Fruit fly (Drosophila melanogaster) whole organism, embryonic: Measurements from ENCODE around the gene Ptx1.

ENCODE experiments used
- Atf6 ChIP-seq: fragments of 200-800 bp; sonication (Bioruptor generic); IDR thresholded peaks from 2 replicates; pipeline ENCODE4 v1.3.6; 2022; ENCODE audit warnings: missing biosample characterization, missing genetic modification characterization
- B-H1 ChIP-seq: fragments of 200-800 bp; sonication (Bioruptor generic); IDR thresholded peaks from 3 replicates; pipeline ENCODE4 v1.3.6; 2022; ENCODE audit warnings: missing biosample characterization, missing genetic modification characterization
- Blimp-1 ChIP-seq: fragments of 200-800 bp; sonication (Bioruptor generic); optimal IDR thresholded peaks from 3 replicates; lab custom pipeline; 2018; ENCODE audit warnings: missing biosample characterization, missing genetic modification characterization, mild to moderate bottlenecking, moderate library complexity, missing genetic modification reagents
- CG10979 ChIP-seq: fragments of 200-800 bp; sonication (Bioruptor generic); optimal IDR thresholded peaks from 2 replicates; lab custom pipeline; 2018; ENCODE audit warnings: missing biosample characterization, mild to moderate bottlenecking, missing genetic modification characterization, moderate library complexity
- CG11695 ChIP-seq: fragments of 200-800 bp; sonication (Bioruptor generic); IDR thresholded peaks from 3 replicates; pipeline ENCODE4 v1.3.6; 2022; ENCODE audit warnings: missing biosample characterization, missing genetic modification characterization
- CG11723 ChIP-seq: fragments of 200-800 bp; sonication (Bioruptor generic); optimal IDR thresholded peaks from 2 replicates; lab custom pipeline; 2017; ENCODE audit warnings: missing biosample characterization, mild to moderate bottlenecking, missing genetic modification characterization
- CG12236 ChIP-seq: fragments of 200-800 bp; sonication (Bioruptor generic); optimal IDR thresholded peaks from 2 replicates; lab custom pipeline; 2016; ENCODE audit warnings: missing biosample characterization, missing genetic modification characterization
- CG12659 ChIP-seq: fragments of 200-800 bp; sonication (Bioruptor generic); optimal IDR thresholded peaks from 3 replicates; lab custom pipeline; 2017; ENCODE audit warnings: mild to moderate bottlenecking, missing biosample characterization, missing genetic modification reagents, missing genetic modification characterization
- CG13624 ChIP-seq: fragments of 200-800 bp; sonication (Bioruptor generic); optimal IDR thresholded peaks from 2 replicates; lab custom pipeline; 2016; ENCODE audit warnings: missing biosample characterization, missing genetic modification characterization
- CG14860 ChIP-seq: fragments of 200-800 bp; sonication (Bioruptor generic); IDR thresholded peaks from 3 replicates; pipeline ENCODE4 v1.3.6; 2022; ENCODE audit warnings: missing biosample characterization, missing genetic modification characterization; ENCODE audit not compliant: partially characterized antibody
- CG17829 ChIP-seq: fragments of 200-800 bp; optimal IDR thresholded peaks from 2 replicates; lab custom pipeline; 2019; ENCODE audit warnings: missing biosample characterization, mild to moderate bottlenecking, missing genetic modification characterization, moderate library complexity
- CG18262 ChIP-seq: fragments of 200-800 bp; optimal IDR thresholded peaks from 3 replicates; lab custom pipeline; 2019; ENCODE audit warnings: missing biosample characterization, mild to moderate bottlenecking, missing genetic modification characterization, moderate library complexity
- CG2129 ChIP-seq: fragments of 200-800 bp; sonication (Bioruptor generic); IDR thresholded peaks from 2 replicates; pipeline ENCODE4 v1.3.6; 2022; ENCODE audit warnings: missing biosample characterization, missing genetic modification characterization; ENCODE audit not compliant: partially characterized antibody
- CG2199 ChIP-seq: fragments of 200-800 bp; sonication (Bioruptor generic); IDR thresholded peaks from 3 replicates; pipeline ENCODE4 v1.3.6; 2022; ENCODE audit warnings: missing biosample characterization, missing genetic modification characterization
- CG4282 ChIP-seq: fragments of 200-800 bp; sonication (Bioruptor generic); optimal IDR thresholded peaks from 2 replicates; lab custom pipeline; 2016; ENCODE audit warnings: missing biosample characterization, missing genetic modification characterization
- CG4404 ChIP-seq: fragments of 200-800 bp; sonication (Bioruptor generic); IDR thresholded peaks from 2 replicates; pipeline ENCODE4 v1.3.6; 2022; ENCODE audit warnings: missing biosample characterization, missing genetic modification characterization
- CG4707 ChIP-seq: fragments of 200-800 bp; sonication (Bioruptor generic); optimal IDR thresholded peaks from 2 replicates; lab custom pipeline; 2018; ENCODE audit warnings: missing biosample characterization, mild to moderate bottlenecking, missing genetic modification characterization, moderate library complexity
- CG6791 ChIP-seq: fragments of 200-800 bp; sonication (Bioruptor generic); IDR thresholded peaks from 3 replicates; pipeline ENCODE4 v1.3.6; 2022; ENCODE audit warnings: missing biosample characterization, missing genetic modification characterization; ENCODE audit not compliant: partially characterized antibody
- CG6813 ChIP-seq: fragments of 200-800 bp; sonication (Bioruptor generic); optimal IDR thresholded peaks from 2 replicates; lab custom pipeline; 2017; ENCODE audit warnings: missing biosample characterization, missing genetic modification characterization, mild to moderate bottlenecking, moderate library complexity, missing genetic modification reagents
- CG7372 ChIP-seq: fragments of 200-800 bp; sonication (Bioruptor generic); IDR thresholded peaks from 2 replicates; pipeline ENCODE4 v1.3.6; 2022; ENCODE audit warnings: missing biosample characterization, missing genetic modification characterization
- CG7745 ChIP-seq: fragments of 200-800 bp; sonication (Bioruptor generic); optimal IDR thresholded peaks from 2 replicates; lab custom pipeline; 2018; ENCODE audit warnings: missing biosample characterization, mild to moderate bottlenecking, missing genetic modification characterization, moderate library complexity
- CG8281 ChIP-seq: fragments of 200-800 bp; sonication (Bioruptor generic); optimal IDR thresholded peaks from 2 replicates; lab custom pipeline; 2018; ENCODE audit warnings: missing biosample characterization, mild to moderate bottlenecking, missing genetic modification characterization, moderate library complexity
- CG8290 ChIP-seq, 3 experiments: fragments of 200-800 bp; sonication (Bioruptor generic); optimal IDR thresholded peaks; 2 replicates each; lab custom pipeline; 2016 to 2019; ENCODE audit warnings: missing biosample characterization in 3 of 3, missing genetic modification characterization in 3 of 3, mild to moderate bottlenecking in 2 of 3, moderate library complexity in 1 of 3
- CG9817 ChIP-seq: fragments of 200-800 bp; sonication (Bioruptor generic); optimal IDR thresholded peaks from 2 replicates; lab custom pipeline; 2018; ENCODE audit warnings: missing biosample characterization, mild to moderate bottlenecking, missing genetic modification characterization, moderate library complexity
- CrebB ChIP-seq: fragments of 200-800 bp; sonication (Bioruptor generic); optimal IDR thresholded peaks from 3 replicates; lab custom pipeline; 2018; ENCODE audit warnings: missing biosample characterization, mild to moderate bottlenecking, missing genetic modification characterization
- Dad ChIP-seq: fragments of 200-800 bp; sonication (Bioruptor generic); optimal IDR thresholded peaks from 3 replicates; lab custom pipeline; 2016; ENCODE audit warnings: missing biosample characterization, missing genetic modification characterization
- H15 ChIP-seq: fragments of 200-800 bp; sonication (Bioruptor generic); IDR thresholded peaks from 3 replicates; pipeline ENCODE4 v1.3.6; 2022; ENCODE audit warnings: missing biosample characterization, missing genetic modification characterization
- HHEX ChIP-seq: fragments of 200-800 bp; sonication (Bioruptor generic); optimal IDR thresholded peaks from 3 replicates; lab custom pipeline; 2017; ENCODE audit warnings: missing biosample characterization, mild to moderate bottlenecking, missing genetic modification characterization, missing genetic modification reagents
- HLHmδ ChIP-seq: fragments of 200-800 bp; sonication (Bioruptor generic); optimal IDR thresholded peaks from 2 replicates; lab custom pipeline; 2018; ENCODE audit warnings: missing biosample characterization, mild to moderate bottlenecking, missing genetic modification characterization, moderate library complexity
- HmgD ChIP-seq: fragments of 200-800 bp; sonication (Bioruptor generic); optimal IDR thresholded peaks from 3 replicates; lab custom pipeline; 2016; ENCODE audit warnings: missing biosample characterization, missing genetic modification characterization
- Meics ChIP-seq: fragments of 200-800 bp; sonication (Bioruptor generic); optimal IDR thresholded peaks from 2 replicates; lab custom pipeline; 2017; ENCODE audit warnings: missing biosample characterization, mild to moderate bottlenecking, missing genetic modification characterization
- Mes4 ChIP-seq: fragments of 200-800 bp; sonication (Bioruptor generic); optimal IDR thresholded peaks from 2 replicates; lab custom pipeline; 2016; ENCODE audit warnings: missing biosample characterization, missing genetic modification characterization
- NK7.1 ChIP-seq: fragments of 200-800 bp; sonication (Bioruptor generic); optimal IDR thresholded peaks from 3 replicates; lab custom pipeline; 2016; ENCODE audit warnings: missing biosample characterization, missing genetic modification characterization
- Ravus ChIP-seq: fragments of 200-800 bp; sonication (Bioruptor generic); IDR thresholded peaks from 2 replicates; pipeline ENCODE4 v1.3.6; 2022; ENCODE audit warnings: missing biosample characterization, missing genetic modification characterization
- Ssrp ChIP-seq: fragments of 200-800 bp; sonication (Bioruptor generic); optimal IDR thresholded peaks from 2 replicates; lab custom pipeline; 2018; ENCODE audit warnings: missing biosample characterization, mild to moderate bottlenecking, missing genetic modification characterization, moderate library complexity
- YL-1 ChIP-seq: fragments of 200-800 bp; sonication (Bioruptor generic); optimal IDR thresholded peaks from 3 replicates; lab custom pipeline; 2017; ENCODE audit warnings: missing biosample characterization, mild to moderate bottlenecking, missing genetic modification characterization
- amos ChIP-seq: fragments of 200-800 bp; sonication (Bioruptor generic); IDR thresholded peaks from 2 replicates; pipeline ENCODE4 v1.3.6; 2022; ENCODE audit warnings: missing biosample characterization, missing genetic modification characterization; ENCODE audit not compliant: partially characterized antibody
- ato ChIP-seq: fragments of 200-800 bp; sonication (Bioruptor generic); IDR thresholded peaks from 2 replicates; pipeline ENCODE4 v1.3.6; 2022; ENCODE audit warnings: missing biosample characterization, missing genetic modification characterization; ENCODE audit not compliant: partially characterized antibody
- cas ChIP-seq: fragments of 200-800 bp; sonication (Bioruptor generic); IDR thresholded peaks from 2 replicates; pipeline ENCODE4 v1.3.6; 2022; ENCODE audit warnings: missing biosample characterization, missing genetic modification characterization
- ci ChIP-seq: fragments of 200-800 bp; sonication (Bioruptor generic); IDR thresholded peaks from 3 replicates; pipeline ENCODE4 v1.3.6; 2022; ENCODE audit warnings: missing biosample characterization, missing genetic modification characterization
- ind ChIP-seq: fragments of 200-800 bp; sonication (Bioruptor generic); optimal IDR thresholded peaks from 3 replicates; lab custom pipeline; 2016; ENCODE audit warnings: missing biosample characterization, missing genetic modification characterization
- lab ChIP-seq: fragments of 200-800 bp; sonication (Bioruptor generic); optimal IDR thresholded peaks from 3 replicates; lab custom pipeline; 2017; ENCODE audit warnings: missing biosample characterization, missing genetic modification characterization, mild to moderate bottlenecking, moderate library complexity, missing genetic modification reagents
- nerfin-1 ChIP-seq: fragments of 200-800 bp; sonication (Bioruptor generic); optimal IDR thresholded peaks from 3 replicates; lab custom pipeline; 2019; ENCODE audit warnings: missing biosample characterization, mild to moderate bottlenecking, missing genetic modification characterization, moderate library complexity
- pzg ChIP-seq: fragments of 200-800 bp; sonication (Bioruptor generic); optimal IDR thresholded peaks from 3 replicates; lab custom pipeline; 2018; ENCODE audit warnings: missing biosample characterization, mild to moderate bottlenecking, missing genetic modification characterization, moderate library complexity
- sqz ChIP-seq: fragments of 200-800 bp; sonication (Bioruptor generic); optimal IDR thresholded peaks from 3 replicates; lab custom pipeline; 2018; ENCODE audit warnings: missing biosample characterization, mild to moderate bottlenecking, missing genetic modification characterization
- stc ChIP-seq: fragments of 200-800 bp; sonication (Bioruptor generic); IDR thresholded peaks from 2 replicates; pipeline ENCODE4 v1.3.6; 2022; ENCODE audit warnings: missing biosample characterization, missing genetic modification characterization
- unc-4 ChIP-seq: fragments of 200-800 bp; sonication (Bioruptor generic); IDR thresholded peaks from 2 replicates; pipeline ENCODE4 v1.3.6; 2022; ENCODE audit warnings: missing biosample characterization, missing genetic modification characterization; ENCODE audit not compliant: partially characterized antibody
- zf30C ChIP-seq: fragments of 200-800 bp; sonication (Bioruptor generic); optimal IDR thresholded peaks from 3 replicates; lab custom pipeline; 2018; ENCODE audit warnings: missing biosample characterization, mild to moderate bottlenecking, missing genetic modification characterization

Gene Ptx1

dm6 chr3R:30888550-30889259 is 23.8 kb upstream of the Ptx1 start, which contains the start of gene Sap-r (continued):
- TF ChIP-seq unc-4 (peak; percentile 82), B-H1 (GFP tag; lab: Robert Waterston, UW) (no peak; the same call in 2 of the 3 replicates), ind (no peak), HmgD (GFP tag; lab: Kevin White, UChicago) (peak; percentile 48), YL-1 (GFP tag; lab: Kevin White, UChicago) (peak; percentile 80), lab (GFP tag; lab: Kevin White, UChicago) (peak; percentile 35), CG18262 (tag; lab: Kevin White, UChicago) (no peak), CG8281 (tag; lab: Kevin White, UChicago) (no peak), NK7.1 (GFP tag; lab: Kevin White, UChicago) (no peak), Ravus (no peak), ci (GFP tag; lab: Robert Waterston, UW) (no peak; the same call in 2 of the 3 replicates), cas (no peak), CG8290 (GFP tag; optimal IDR thresholded peaks at IDR 0.05; lab: Kevin White, UChicago) (peak; percentile 44), CG8290 (tag; optimal IDR thresholded peaks at IDR 0.05; lab: Kevin White, UChicago) (peak in 1 of 2 experiments; percentile 84), nerfin-1 (tag; lab: Kevin White, UChicago) (peak; percentile 1), CG2129 (GFP tag; lab: Robert Waterston, UW) (0 out of 2 replicates have a peak, but pooled peaks have one; percentile 28), CrebB (tag; lab: Kevin White, UChicago) (peak; percentile 41), CG7372 (GFP tag; lab: Robert Waterston, UW) (no peak), CG12236 (GFP tag; lab: Kevin White, UChicago) (no peak), sqz (GFP tag; lab: Kevin White, UChicago) (peak; percentile 81), Atf6 (0 out of 2 replicates have a peak, but pooled peaks have one; percentile 21), stc (GFP tag; lab: Robert Waterston, UW) (no peak), HHEX (no peak), CG4282 (GFP tag; lab: Kevin White, UChicago) (no peak), H15 (GFP tag; lab: Robert Waterston, UW) (no peak), CG6791 (GFP tag; lab: Robert Waterston, UW) (peak; percentile 78), ato (GFP tag; lab: Robert Waterston, UW) (0 out of 2 replicates have a peak, but pooled peaks have one; percentile 47), Blimp-1 (GFP tag; lab: Kevin White, UChicago) (no peak), Meics (GFP tag; lab: Kevin White, UChicago) (no peak), CG2199 (GFP tag; lab: Robert Waterston, UW) (no peak), CG4707 (GFP tag; lab: Kevin White, UChicago) (no peak), CG11723 (GFP tag; lab: Kevin White, UChicago) (no peak), CG6813 (GFP tag; lab: Kevin White, UChicago) (no peak), CG17829 (tag; lab: Kevin White, UChicago) (peak; percentile 64), CG7745 (tag; lab: Kevin White, UChicago) (no peak), HLHmδ (GFP tag; lab: Kevin White, UChicago) (no peak), CG10979 (tag; lab: Kevin White, UChicago) (no peak), Mes4 (GFP tag; lab: Kevin White, UChicago) (no peak), CG11695 (GFP tag; lab: Robert Waterston, UW) (no peak), CG12659 (GFP tag; lab: Kevin White, UChicago) (peak; percentile 77), CG14860 (GFP tag; lab: Robert Waterston, UW) (no peak), amos (peak; percentile 90), pzg (peak; percentile 98), CG9817 (tag; lab: Kevin White, UChicago) (no peak), CG4404 (GFP tag; lab: Robert Waterston, UW) (no peak), Ssrp (tag; lab: Kevin White, UChicago) (no peak), CG13624 (GFP tag; lab: Kevin White, UChicago) (peak; percentile 36), zf30C (GFP tag; lab: Kevin White, UChicago) (no peak), Dad (GFP tag; lab: Kevin White, UChicago) (no peak)
